Worm (Caenorhabditis elegans): ENCODE data around the gene snt-3.

The snt-3 gene

DNA sequence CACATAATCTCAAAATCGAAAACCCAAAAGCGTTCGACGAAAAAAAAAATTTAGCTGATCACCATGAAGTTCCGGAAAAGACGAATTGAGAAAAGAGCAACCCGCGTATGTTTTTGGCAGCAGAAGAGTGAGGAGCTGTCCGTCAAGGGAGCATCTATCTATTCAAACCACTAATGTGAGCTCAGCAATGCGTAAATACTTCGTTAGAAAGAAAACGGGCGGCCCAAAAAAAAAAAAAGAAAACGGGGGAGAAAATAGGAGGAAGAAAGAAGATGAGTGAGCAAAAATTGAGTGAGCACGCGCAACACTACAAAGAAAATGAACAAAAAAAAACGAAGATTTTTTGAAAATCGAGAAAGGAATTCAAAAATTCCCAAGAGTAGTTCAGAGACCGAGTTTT lies 6.5 kb downstream of the snt-3 start:
- no peak for TF ChIP-seq tra-4 (tag; optimal IDR thresholded peaks at IDR 0.05)
- TF ChIP-seq scrt-1 (GFP tag; IDR thresholded peaks at IDR 0.05), result no peak
- no peak for TF ChIP-seq flt-1 (GFP tag; IDR thresholded peaks at IDR 0.05)
- TF ChIP-seq sea-1 (GFP tag; conservative IDR thresholded peaks at IDR 0.05), result no peak
- TF ChIP-seq tbx-11 (GFP tag; IDR thresholded peaks at IDR 0.05), result no peak
- TF ChIP-seq hnd-1 (tag; optimal IDR thresholded peaks at IDR 0.05), result no peak
- TF ChIP-seq B0310.2 (tag; optimal IDR thresholded peaks at IDR 0.05), result no peak
- TF ChIP-seq ama-1 (optimal IDR thresholded peaks at IDR 0.05), result no peak
- TF ChIP-seq ceh-13 (GFP tag; optimal IDR thresholded peaks at IDR 0.05), result no peak
- TF ChIP-seq hmbx-1 (tag; optimal IDR thresholded peaks at IDR 0.05), result no peak
- no peak for TF ChIP-seq ceh-36 (tag; optimal IDR thresholded peaks at IDR 0.05)
- no peak for TF ChIP-seq tbx-37 (GFP tag; conservative IDR thresholded peaks at IDR 0.05)
- no peak for TF ChIP-seq F13C5.2 (tag; optimal IDR thresholded peaks at IDR 0.05)
- no peak for TF ChIP-seq hmg-4 (GFP tag; optimal IDR thresholded peaks at IDR 0.05)
- TF ChIP-seq ets-7 (tag; optimal IDR thresholded peaks at IDR 0.05), result no peak
- TF ChIP-seq aly-1 (tag; optimal IDR thresholded peaks at IDR 0.05), result no peak

DNA sequence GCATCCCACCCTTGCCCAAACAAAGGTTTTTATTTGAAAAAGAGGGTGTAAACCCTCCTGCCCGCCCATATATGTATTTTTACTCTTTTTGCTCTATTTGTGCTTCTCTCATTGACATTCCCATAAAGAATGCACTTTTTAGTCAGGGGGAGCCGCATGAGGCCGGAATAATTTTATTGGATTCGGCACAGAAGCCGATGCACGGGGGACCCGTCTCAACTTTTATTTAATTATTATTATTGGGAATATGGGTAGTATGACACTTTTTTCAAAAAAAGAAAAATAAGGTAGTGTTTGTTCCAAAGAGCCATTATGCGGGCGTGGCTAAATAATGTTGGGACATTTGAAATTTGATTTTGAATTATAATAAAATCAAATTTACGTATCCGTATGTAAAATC lies 8.8 kb downstream of the snt-3 start:
- TF ChIP-seq tbx-37 (GFP tag; conservative IDR thresholded peaks at IDR 0.05), result no peak
- no peak for TF ChIP-seq ets-7 (tag; optimal IDR thresholded peaks at IDR 0.05)
- TF ChIP-seq sea-1 (GFP tag; conservative IDR thresholded peaks at IDR 0.05), result no peak
- TF ChIP-seq pes-1 (GFP tag; IDR thresholded peaks at IDR 0.05), result no peak
- TF ChIP-seq hmg-4 (GFP tag; optimal IDR thresholded peaks at IDR 0.05), result no peak
- TF ChIP-seq tra-4 (tag; optimal IDR thresholded peaks at IDR 0.05), result no peak
- TF ChIP-seq F13C5.2 (tag; optimal IDR thresholded peaks at IDR 0.05), result no peak
- no peak for TF ChIP-seq ceh-13 (GFP tag; optimal IDR thresholded peaks at IDR 0.05)
- TF ChIP-seq hnd-1 (tag; optimal IDR thresholded peaks at IDR 0.05), result no peak
- TF ChIP-seq flt-1 (GFP tag; IDR thresholded peaks at IDR 0.05), result no peak
- no peak for TF ChIP-seq aly-1 (tag; optimal IDR thresholded peaks at IDR 0.05)
- no peak for TF ChIP-seq tbx-11 (GFP tag; IDR thresholded peaks at IDR 0.05)
- TF ChIP-seq scrt-1 (GFP tag; IDR thresholded peaks at IDR 0.05), result no peak
- TF ChIP-seq ama-1 (optimal IDR thresholded peaks at IDR 0.05), result no peak
- no peak for TF ChIP-seq ceh-36 (tag; optimal IDR thresholded peaks at IDR 0.05)
- no peak for TF ChIP-seq hmbx-1 (tag; optimal IDR thresholded peaks at IDR 0.05)
- TF ChIP-seq B0310.2 (tag; optimal IDR thresholded peaks at IDR 0.05), result no peak

DNA sequence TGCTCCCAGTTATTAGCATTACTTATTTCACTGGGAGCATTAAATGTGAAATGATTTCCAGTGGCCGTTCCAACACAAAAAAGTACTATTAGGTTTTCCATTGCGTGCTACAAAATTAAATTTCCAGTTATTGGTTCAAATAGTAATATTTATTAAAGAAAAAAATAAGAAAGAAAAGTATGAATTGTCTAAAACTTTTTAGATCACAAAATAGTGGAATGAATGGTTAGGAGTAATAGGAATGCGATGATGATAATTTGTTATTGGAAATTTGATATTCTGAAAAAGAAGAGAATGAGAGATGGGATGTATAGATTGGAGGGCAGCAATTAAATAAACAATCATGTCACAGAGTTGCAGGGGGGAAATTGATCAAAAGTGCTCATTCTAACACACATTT lies 12.8 kb downstream of the snt-3 start, which contains the start of gene Y75B7AL.2:
Y75B7AL.2 (minus strand) TSS at position 101 of the 400 bp plus-strand sequence.
- TF ChIP-seq ama-1 (optimal IDR thresholded peaks at IDR 0.05) (no peak), aly-1 (tag; optimal IDR thresholded peaks at IDR 0.05) (no peak), tbx-37 (GFP tag; conservative IDR thresholded peaks at IDR 0.05) (no peak), flt-1 (GFP tag; IDR thresholded peaks at IDR 0.05) (no peak), tbx-11 (GFP tag; IDR thresholded peaks at IDR 0.05) (no peak), hnd-1 (tag; optimal IDR thresholded peaks at IDR 0.05) (no peak), B0310.2 (tag; optimal IDR thresholded peaks at IDR 0.05) (no peak), F13C5.2 (tag; optimal IDR thresholded peaks at IDR 0.05) (no peak), ets-7 (tag; optimal IDR thresholded peaks at IDR 0.05) (no peak), hmg-4 (GFP tag; optimal IDR thresholded peaks at IDR 0.05) (no peak), pes-1 (GFP tag; IDR thresholded peaks at IDR 0.05) (no peak), ceh-13 (GFP tag; optimal IDR thresholded peaks at IDR 0.05) (no peak), hmbx-1 (tag; optimal IDR thresholded peaks at IDR 0.05) (no peak), scrt-1 (GFP tag; IDR thresholded peaks at IDR 0.05) (no peak), tra-4 (tag; optimal IDR thresholded peaks at IDR 0.05) (no peak), ceh-36 (tag; optimal IDR thresholded peaks at IDR 0.05) (no peak), sea-1 (GFP tag; conservative IDR thresholded peaks at IDR 0.05) (no peak)

DNA sequence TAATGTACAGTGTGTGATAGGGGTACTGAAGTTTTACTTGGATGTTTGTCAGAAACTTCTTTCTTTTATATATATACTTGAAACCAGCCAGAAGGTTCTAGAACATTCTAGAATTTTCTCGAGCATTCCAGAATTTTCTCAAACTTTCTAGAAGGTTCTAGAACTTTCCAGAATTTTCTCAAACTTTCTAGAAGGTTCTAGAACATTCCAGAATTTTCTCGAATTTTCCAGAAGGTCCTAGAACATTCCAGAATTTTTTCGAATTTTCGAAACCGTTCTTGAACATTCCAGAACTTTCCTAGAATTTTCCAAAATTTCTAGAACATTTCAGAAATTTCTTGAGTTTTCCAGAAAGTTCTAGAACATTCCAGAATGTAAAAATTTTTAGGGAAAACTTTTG lies 15.5 kb downstream of the snt-3 start:
- no peak for TF ChIP-seq tbx-37 (GFP tag; conservative IDR thresholded peaks at IDR 0.05)
- no peak for TF ChIP-seq hmg-4 (GFP tag; optimal IDR thresholded peaks at IDR 0.05)
- TF ChIP-seq ama-1 (optimal IDR thresholded peaks at IDR 0.05), result no peak
- no peak for TF ChIP-seq tra-4 (tag; optimal IDR thresholded peaks at IDR 0.05)
- no peak for TF ChIP-seq sea-1 (GFP tag; conservative IDR thresholded peaks at IDR 0.05)
- TF ChIP-seq ets-7 (tag; optimal IDR thresholded peaks at IDR 0.05), result no peak
- no peak for TF ChIP-seq scrt-1 (GFP tag; IDR thresholded peaks at IDR 0.05)
- TF ChIP-seq ceh-13 (GFP tag; optimal IDR thresholded peaks at IDR 0.05), result no peak
- TF ChIP-seq hmbx-1 (tag; optimal IDR thresholded peaks at IDR 0.05), result no peak
- no peak for TF ChIP-seq aly-1 (tag; optimal IDR thresholded peaks at IDR 0.05)
- TF ChIP-seq hnd-1 (tag; optimal IDR thresholded peaks at IDR 0.05), result no peak
- TF ChIP-seq pes-1 (GFP tag; IDR thresholded peaks at IDR 0.05), result no peak
- no peak for TF ChIP-seq B0310.2 (tag; optimal IDR thresholded peaks at IDR 0.05)
- TF ChIP-seq flt-1 (GFP tag; IDR thresholded peaks at IDR 0.05), result no peak
- TF ChIP-seq F13C5.2 (tag; optimal IDR thresholded peaks at IDR 0.05), result no peak
- no peak for TF ChIP-seq ceh-36 (tag; optimal IDR thresholded peaks at IDR 0.05)
- TF ChIP-seq tbx-11 (GFP tag; IDR thresholded peaks at IDR 0.05), result no peak

DNA sequence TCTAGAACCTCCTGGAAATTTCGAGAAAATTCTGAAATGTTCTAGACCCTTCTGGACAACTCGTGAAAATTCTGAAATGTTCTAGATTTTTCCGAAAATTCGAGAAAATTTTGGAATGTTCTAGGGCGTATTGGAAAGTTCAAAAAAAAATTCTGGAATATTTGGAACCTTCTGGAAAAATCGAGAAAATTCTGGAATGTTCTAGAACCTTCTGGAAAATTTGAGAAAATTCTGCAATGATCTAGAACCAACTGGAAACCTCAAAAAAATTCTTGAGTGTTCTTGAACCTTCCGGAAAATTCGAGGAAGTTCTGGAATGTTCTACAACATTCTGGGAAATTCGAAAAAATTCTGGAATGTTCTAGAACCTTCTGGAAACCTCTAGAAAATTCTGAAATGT lies 18.5 kb downstream of the snt-3 start:
- TF ChIP-seq ceh-36 (tag; optimal IDR thresholded peaks at IDR 0.05), result no peak
- no peak for TF ChIP-seq flt-1 (GFP tag; IDR thresholded peaks at IDR 0.05)
- no peak for TF ChIP-seq ets-7 (tag; optimal IDR thresholded peaks at IDR 0.05)
- no peak for TF ChIP-seq aly-1 (tag; optimal IDR thresholded peaks at IDR 0.05)
- TF ChIP-seq sea-1 (GFP tag; conservative IDR thresholded peaks at IDR 0.05), result no peak
- TF ChIP-seq hmg-4 (GFP tag; optimal IDR thresholded peaks at IDR 0.05), result no peak
- no peak for TF ChIP-seq tra-4 (tag; optimal IDR thresholded peaks at IDR 0.05)
- TF ChIP-seq ama-1 (optimal IDR thresholded peaks at IDR 0.05), result no peak
- no peak for TF ChIP-seq B0310.2 (tag; optimal IDR thresholded peaks at IDR 0.05)
- no peak for TF ChIP-seq ceh-13 (GFP tag; optimal IDR thresholded peaks at IDR 0.05)

DNA sequence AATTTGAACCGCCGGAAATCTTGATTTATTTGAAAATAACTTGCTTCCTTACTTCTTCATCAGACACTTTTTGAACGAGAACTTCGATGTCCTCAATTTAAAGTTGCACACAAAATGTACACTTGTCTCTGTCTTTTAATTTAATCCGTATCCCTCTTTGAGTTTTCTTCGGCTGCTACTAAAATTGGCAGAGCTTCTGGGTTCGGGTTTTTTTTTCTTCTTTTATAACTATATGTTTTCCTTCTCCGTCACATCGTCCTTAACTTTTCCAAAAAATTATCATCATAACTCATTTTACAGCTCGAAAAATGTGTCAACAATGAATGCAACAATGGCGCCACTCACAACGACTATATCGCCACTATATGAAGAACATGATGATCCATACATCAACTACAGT lies 19.0 kb downstream of the snt-3 start, which contains the start of gene glb-33:
glb-33 (plus strand) TSS at position 301 of the 400 bp plus-strand sequence.
- TF ChIP-seq aly-1 (tag; optimal IDR thresholded peaks at IDR 0.05), result no peak
- TF ChIP-seq ceh-13 (GFP tag; optimal IDR thresholded peaks at IDR 0.05), result no peak
- TF ChIP-seq hnd-1 (tag; optimal IDR thresholded peaks at IDR 0.05), result no peak
- TF ChIP-seq hmbx-1 (tag; optimal IDR thresholded peaks at IDR 0.05), result no peak
- TF ChIP-seq tbx-37 (GFP tag; conservative IDR thresholded peaks at IDR 0.05), result no peak
- TF ChIP-seq scrt-1 (GFP tag; IDR thresholded peaks at IDR 0.05), result no peak
- no peak for TF ChIP-seq B0310.2 (tag; optimal IDR thresholded peaks at IDR 0.05)
- TF ChIP-seq ceh-36 (tag; optimal IDR thresholded peaks at IDR 0.05), result no peak
- TF ChIP-seq sea-1 (GFP tag; conservative IDR thresholded peaks at IDR 0.05), result no peak
- TF ChIP-seq ama-1 (optimal IDR thresholded peaks at IDR 0.05), result no peak
- TF ChIP-seq tra-4 (tag; optimal IDR thresholded peaks at IDR 0.05), result no peak
- no peak for TF ChIP-seq flt-1 (GFP tag; IDR thresholded peaks at IDR 0.05)
- no peak for TF ChIP-seq tbx-11 (GFP tag; IDR thresholded peaks at IDR 0.05)
- no peak for TF ChIP-seq hmg-4 (GFP tag; optimal IDR thresholded peaks at IDR 0.05)
- no peak for TF ChIP-seq ets-7 (tag; optimal IDR thresholded peaks at IDR 0.05)
- TF ChIP-seq F13C5.2 (tag; optimal IDR thresholded peaks at IDR 0.05), result no peak
- no peak for TF ChIP-seq pes-1 (GFP tag; IDR thresholded peaks at IDR 0.05)
